Worm (Caenorhabditis elegans) whole organism, dauer: Measurements from ENCODE around the gene F54F7.6.

ENCODE experiments used
- unc-62 ChIP-seq: sonication (generic microtip); optimal IDR thresholded peaks from 2 replicates; lab custom pipeline; 2017; ENCODE audit warnings: missing biosample characterization, missing genetic modification reagents, missing genetic modification characterization

Gene F54F7.6

ce11 chrX:11865083-11865482, at the start of gene F54F7.6:
F54F7.6 (plus strand) TSS chrX:11865383.
- no peak for TF ChIP-seq unc-62 (GFP tag; lab: Kevin White, UChicago)

DNA sequence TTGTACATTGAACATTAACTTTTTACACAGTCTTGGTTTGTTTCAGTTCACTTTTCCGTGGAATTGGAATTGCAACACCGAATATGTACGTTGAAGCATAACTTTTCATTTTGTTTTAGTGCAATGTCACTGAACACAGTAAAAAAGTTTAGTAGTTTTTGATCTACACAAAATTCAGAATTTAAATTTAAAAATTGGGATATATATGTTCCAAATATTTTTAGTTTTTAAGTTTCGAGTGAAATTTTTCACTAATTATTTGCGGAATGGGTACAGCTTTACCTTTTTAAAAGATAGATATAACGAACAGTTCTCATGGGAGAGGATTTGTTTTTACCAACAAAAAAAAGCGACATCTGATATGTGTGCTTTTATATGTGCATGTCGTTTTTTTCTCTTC, 48.4 kb upstream of the F54F7.6 start:
- TF ChIP-seq unc-62 (GFP tag; lab: Kevin White, UChicago): no peak

- TF ChIP-seq unc-62 (GFP tag; lab: Kevin White, UChicago): no peak
Observed at ce11 chrX:11818711-11819110, 46.5 kb upstream of the F54F7.6 start.

- TF ChIP-seq unc-62 (GFP tag; lab: Kevin White, UChicago): no peak
Observed at ce11 chrX:11821159-11821720, 43.9 kb upstream of the F54F7.6 start.

- no peak for TF ChIP-seq unc-62 (GFP tag; lab: Kevin White, UChicago)
Observed at ce11 chrX:11823704-11824103, 41.5 kb upstream of the F54F7.6 start, which contains the start of gene tag-241. tag-241 (plus strand) TSS chrX:11824004.

- no peak for TF ChIP-seq unc-62 (GFP tag; lab: Kevin White, UChicago)
Observed at ce11 chrX:11826892-11827291, 38.3 kb upstream of the F54F7.6 start.

DNA sequence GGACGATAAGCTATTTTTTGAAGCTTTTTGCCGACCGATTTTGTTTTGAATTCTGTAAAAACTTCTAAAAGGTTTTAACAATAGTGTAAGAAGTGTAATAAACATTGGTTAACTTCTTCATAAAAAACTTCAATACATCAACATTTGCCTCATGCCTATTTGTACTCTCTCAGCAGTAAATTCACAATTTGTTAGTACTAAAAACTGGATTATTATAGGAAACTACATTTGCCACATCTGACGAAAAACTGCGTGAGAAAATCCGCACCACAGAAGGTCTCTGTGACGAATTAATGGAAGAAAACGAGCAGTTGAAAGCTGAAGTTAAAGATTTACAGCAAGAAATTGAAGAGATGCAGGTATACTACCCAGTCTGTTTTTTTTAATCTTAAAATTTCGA, 37.7 kb upstream of the F54F7.6 start:
- no peak for TF ChIP-seq unc-62 (GFP tag; lab: Kevin White, UChicago)

- TF ChIP-seq unc-62 (GFP tag; lab: Kevin White, UChicago): no peak
Observed at ce11 chrX:11828661-11829060, 36.5 kb upstream of the F54F7.6 start.

ce11 chrX:11837378-11837777, 27.8 kb upstream of the F54F7.6 start, which contains the start of gene taf-7.1:
taf-7.1 (minus strand) TSS chrX:11837478.
- no peak for TF ChIP-seq unc-62 (GFP tag; lab: Kevin White, UChicago)

- no peak for TF ChIP-seq unc-62 (GFP tag; lab: Kevin White, UChicago)
Observed at ce11 chrX:11843363-11843762, 21.8 kb upstream of the F54F7.6 start, which contains the start of gene F54F7.2. F54F7.2 (plus strand) TSS chrX:11843663.

DNA sequence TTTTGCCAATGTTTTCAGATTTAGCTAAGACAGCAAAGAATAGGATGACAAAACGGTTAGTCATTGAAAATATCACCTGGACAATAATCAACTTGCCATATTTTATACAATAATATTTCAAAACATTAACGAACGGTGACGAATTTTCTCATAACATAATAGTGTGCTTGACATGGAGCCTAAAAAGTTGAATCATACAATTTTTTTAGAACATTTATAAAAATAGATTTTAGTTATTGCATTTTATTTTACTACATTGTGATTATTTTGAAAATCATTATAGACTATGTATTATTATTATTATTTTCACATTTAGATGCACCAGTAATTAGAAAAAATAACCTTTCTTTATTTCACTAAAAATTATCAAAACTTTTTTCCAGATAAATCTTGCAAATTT, 16.6 kb upstream of the F54F7.6 start, which contains the start of gene F54F7.9:
F54F7.9 (minus strand) TSS at position 101 of the 400 bp plus-strand sequence.
- no peak for TF ChIP-seq unc-62 (GFP tag; lab: Kevin White, UChicago)

- no peak for TF ChIP-seq unc-62 (GFP tag; lab: Kevin White, UChicago)
Observed at ce11 chrX:11850082-11850481, 15.1 kb upstream of the F54F7.6 start, which contains the start of gene F54F7.3. F54F7.3 (minus strand) TSS chrX:11850182.

ce11 chrX:11850572-11850971, 14.6 kb upstream of the F54F7.6 start, which contains the start of gene F54F7.14:
F54F7.14 (plus strand) TSS chrX:11850872.
- no peak for TF ChIP-seq unc-62 (GFP tag; lab: Kevin White, UChicago)

DNA sequence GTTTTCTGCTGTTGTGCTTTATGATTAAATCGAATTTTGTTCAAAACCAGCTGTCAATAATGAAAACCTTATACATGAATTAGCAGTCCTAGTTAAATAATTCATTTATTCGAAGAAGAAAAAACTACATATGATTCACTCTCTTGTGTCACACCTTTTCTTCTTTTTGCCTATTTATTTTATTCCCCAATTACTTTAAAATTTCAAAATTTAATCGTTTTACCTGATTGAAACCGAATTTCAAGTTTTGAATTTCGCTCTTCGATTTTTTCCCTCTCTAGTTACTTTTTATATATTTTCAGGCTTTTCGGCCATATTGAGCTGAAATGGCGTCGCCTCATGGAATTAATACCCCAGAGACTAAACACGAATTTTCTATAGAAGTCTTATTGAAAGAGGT, 12.7 kb upstream of the F54F7.6 start, which contains the start of gene xtr-1:
xtr-1 (plus strand) TSS at position 301 of the 400 bp plus-strand sequence.
- TF ChIP-seq unc-62 (GFP tag; lab: Kevin White, UChicago): no peak

DNA sequence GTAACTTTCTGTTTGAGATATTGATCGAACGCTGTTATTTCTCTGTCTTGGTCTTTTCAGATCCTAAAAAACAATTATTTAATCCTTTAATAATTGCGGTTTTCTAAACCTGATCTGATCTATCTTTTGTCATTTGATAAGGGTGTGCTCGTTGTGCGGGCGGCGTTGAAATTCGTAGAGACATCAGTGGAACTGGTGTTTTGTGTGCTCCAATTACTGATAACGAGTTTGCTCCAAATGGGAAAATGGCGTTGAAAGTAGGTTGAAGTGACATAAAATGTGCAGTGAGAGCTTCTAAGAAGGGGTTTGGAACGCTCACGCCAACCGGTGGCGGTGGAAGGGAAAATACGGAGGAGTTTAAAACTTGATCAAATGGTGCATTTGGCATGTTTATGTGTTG, 10.8 kb upstream of the F54F7.6 start:
- no peak for TF ChIP-seq unc-62 (GFP tag; lab: Kevin White, UChicago)

- TF ChIP-seq unc-62 (GFP tag; lab: Kevin White, UChicago): no peak
Observed at ce11 chrX:11854903-11855302, 10.3 kb upstream of the F54F7.6 start, which contains the start of gene F54F7.8. F54F7.8 (minus strand) TSS chrX:11855003.

DNA sequence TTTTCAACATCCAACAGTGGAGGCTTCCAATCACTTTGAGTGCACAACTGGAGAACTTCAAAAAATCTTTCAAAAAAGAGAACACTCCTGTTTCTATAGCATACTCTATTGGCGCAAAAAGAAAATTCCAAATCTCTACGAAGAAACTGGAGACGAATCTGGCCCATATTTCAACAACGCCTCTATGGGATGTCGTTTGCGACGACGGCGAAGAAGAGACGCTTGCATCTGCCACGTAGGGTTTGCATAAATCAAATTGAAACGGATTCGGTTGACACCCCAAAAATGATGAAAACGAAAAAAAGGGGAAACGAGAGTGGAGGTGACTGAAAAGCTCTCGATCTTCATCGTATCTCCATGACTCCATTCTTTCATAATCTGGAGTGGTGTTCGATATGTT, 9.0 kb upstream of the F54F7.6 start:
- TF ChIP-seq unc-62 (GFP tag; lab: Kevin White, UChicago): no peak
